Worm (Caenorhabditis elegans) whole organism, midembryonic: ENCODE measurements around the gene Y66D12A.6.

Experiments used
- cog-1 ChIP-seq: sonication (generic microtip); optimal IDR thresholded peaks from 2 replicates; lab custom pipeline; 2016; ENCODE audit warnings: missing genetic modification characterization, missing compliant biosample characterization
- flt-1 ChIP-seq: fragments of 200-800 bp; sonication (Bioruptor generic); IDR thresholded peaks from 2 replicates; pipeline ENCODE4 v1.3.6; 2022; ENCODE audit warnings: missing genetic modification characterization, missing compliant biosample characterization
- klf-2 ChIP-seq: fragments of 200-800 bp; sonication (Bioruptor generic); conservative IDR thresholded peaks from 2 replicates; pipeline ENCODE4 v1.3.6; 2022; ENCODE audit warnings: missing genetic modification reagents, missing genetic modification characterization, missing compliant biosample characterization
- med-1 ChIP-seq: sonication (generic microtip); optimal IDR thresholded peaks from 2 replicates; lab custom pipeline; 2017; ENCODE audit warnings: missing genetic modification characterization, mild to moderate bottlenecking, missing compliant biosample characterization, antibody characterized with exemption, missing genetic modification reagents; ENCODE audit not compliant: insufficient read depth
- tab-1 ChIP-seq: fragments of 200-800 bp; sonication (Bioruptor generic); IDR thresholded peaks from 2 replicates; pipeline ENCODE4 v1.3.6; 2022; ENCODE audit warnings: missing genetic modification characterization, missing compliant biosample characterization
- ztf-23 ChIP-seq: fragments of 200-800 bp; sonication (Bioruptor generic); IDR thresholded peaks from 2 replicates; pipeline ENCODE4 v1.3.6; 2022; ENCODE audit warnings: missing genetic modification reagents, missing genetic modification characterization, missing compliant biosample characterization
- ztf-29 ChIP-seq: fragments of 200-800 bp; sonication (Bioruptor generic); IDR thresholded peaks from 2 replicates; pipeline ENCODE4 v1.3.6; 2022; ENCODE audit warnings: missing genetic modification reagents, missing genetic modification characterization, missing compliant biosample characterization

ce11 chrIII:11556860-11557259 lies 24.3 kb downstream of the Y66D12A.6 start:
- no peak for TF ChIP-seq tab-1 (GFP tag; lab: Robert Waterston, UW)
- TF ChIP-seq flt-1 = no peak
- TF ChIP-seq klf-2 (GFP tag; lab: Robert Waterston, UW) = no peak
- TF ChIP-seq ztf-23 (GFP tag; lab: Robert Waterston, UW) = no peak
- TF ChIP-seq med-1 (GFP tag; lab: Kevin White, UChicago) = no peak
- no peak for TF ChIP-seq cog-1 (tag; lab: Kevin White, UChicago)
- TF ChIP-seq ztf-29 = no peak
